Worm (Caenorhabditis elegans) whole organism, L1 larva: Measurements from ENCODE around the gene lpr-4.

ENCODE experiments used
- C34B4.2 ChIP-seq: sonication (generic microtip); optimal IDR thresholded peaks from 2 replicates; lab custom pipeline; 2017; ENCODE audit warnings: mild to moderate bottlenecking, missing genetic modification characterization, missing compliant biosample characterization
- fkh-4 ChIP-seq: sonication (generic microtip); optimal IDR thresholded peaks from 2 replicates; lab custom pipeline; 2016; ENCODE audit warnings: missing compliant biosample characterization, missing genetic modification characterization, borderline replicate concordance
- jun-1 ChIP-seq: fragments of 150-350 bp; optimal IDR thresholded peaks from 2 replicates; lab custom pipeline; 2014; ENCODE audit warnings: missing biosample characterization, missing genetic modification reagents, missing genetic modification characterization
- nhr-85 ChIP-seq: sonication (generic microtip); peaks from one replicate; lab custom pipeline; 2016; ENCODE audit warnings: missing genetic modification characterization, inconsistent platforms, missing compliant biosample characterization
- snpc-4 ChIP-seq: fragments of 150-350 bp; optimal IDR thresholded peaks from 2 replicates; lab custom pipeline; 2014; ENCODE audit warnings: missing biosample characterization, missing genetic modification characterization
- unc-30 ChIP-seq: sonication (generic microtip); optimal IDR thresholded peaks from 2 replicates; lab custom pipeline; 2017; ENCODE audit warnings: missing biosample characterization, missing genetic modification characterization

DNA sequence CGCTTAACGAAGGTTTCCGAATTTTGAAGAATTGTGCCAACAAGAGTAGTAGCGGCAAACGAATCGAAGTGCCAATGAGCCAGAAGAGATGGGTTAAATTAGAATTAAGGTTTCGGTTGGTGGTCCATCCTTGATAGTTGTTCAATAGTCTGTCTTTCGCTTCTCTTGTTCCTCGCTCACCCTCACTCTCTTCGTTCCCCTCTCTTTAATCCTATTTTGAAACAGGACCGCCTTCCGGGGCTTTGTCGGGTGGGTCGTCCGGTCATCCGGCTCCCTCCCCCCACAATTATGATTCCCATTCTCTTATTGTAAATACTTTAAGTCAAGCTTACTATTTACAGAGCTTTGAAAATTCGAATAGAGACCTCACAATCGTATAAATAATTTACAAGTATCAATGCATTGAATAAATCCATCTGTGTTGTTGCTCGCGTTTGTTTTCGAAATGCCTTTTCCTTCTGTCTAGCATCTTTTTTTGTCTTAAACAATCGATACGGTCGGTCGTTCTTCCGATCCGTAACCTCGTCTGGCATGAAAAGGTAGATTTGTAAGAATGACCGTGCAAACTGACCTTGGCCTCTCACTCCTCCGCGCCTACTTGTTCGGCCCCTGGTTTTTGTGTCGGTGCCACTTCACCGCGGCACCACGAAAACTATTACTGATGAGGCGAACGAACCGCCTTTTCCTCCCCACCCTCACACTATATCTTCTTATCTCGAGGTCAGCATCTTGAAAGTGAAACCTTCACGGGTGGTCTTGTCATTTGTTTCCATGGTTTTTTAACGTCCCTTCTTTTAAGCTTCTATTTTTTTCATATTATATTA lies 31.6 kb upstream of the lpr-4 start:
- TF ChIP-seq nhr-85 (tag; lab: Kevin White, UChicago) (peak; percentile 76), unc-30 (tag; lab: Kevin White, UChicago) (no peak), C34B4.2 (tag; lab: Kevin White, UChicago) (no peak), fkh-4 (no peak), jun-1 (tag; lab: Kevin White, UChicago) (no peak), snpc-4 (tag; lab: Kevin White, UChicago) (no peak)
